Worm (Caenorhabditis elegans) whole organism, late embryonic: Measurements from ENCODE around the gene eif-2Bepsilon.

Experiments
- C38D4.7 ChIP-seq: fragments of 200-800 bp; sonication (Bioruptor generic); optimal IDR thresholded peaks from 2 replicates; lab custom pipeline; 2018; ENCODE audit warnings: mild to moderate bottlenecking, missing genetic modification characterization, moderate library complexity, missing compliant biosample characterization
- F13H6.1 ChIP-seq: sonication (generic microtip); optimal IDR thresholded peaks from 2 replicates; lab custom pipeline; 2016; ENCODE audit warnings: missing genetic modification characterization, missing compliant biosample characterization
- K02D7.2 ChIP-seq: sonication (generic microtip); optimal IDR thresholded peaks from 2 replicates; lab custom pipeline; 2017; ENCODE audit warnings: mild to moderate bottlenecking, missing genetic modification characterization, missing compliant biosample characterization
- K09A11.1 ChIP-seq: sonication (generic microtip); optimal IDR thresholded peaks from 2 replicates; lab custom pipeline; 2017; ENCODE audit warnings: antibody characterized with exemption, mild to moderate bottlenecking, missing genetic modification characterization, missing compliant biosample characterization; ENCODE audit not compliant: insufficient read depth
- T23F11.4 ChIP-seq: fragments of 200-800 bp; sonication (Bioruptor generic); optimal IDR thresholded peaks from 2 replicates; lab custom pipeline; 2018; ENCODE audit warnings: mild to moderate bottlenecking, missing genetic modification characterization, missing compliant biosample characterization
- Y22D7AL.16 ChIP-seq: sonication (generic microtip); optimal IDR thresholded peaks from 2 replicates; lab custom pipeline; 2016; ENCODE audit warnings: missing genetic modification characterization, missing compliant biosample characterization
- ama-1 ChIP-seq: fragments of 150-350 bp; optimal IDR thresholded peaks from 2 replicates; lab custom pipeline; 2014
- ceh-14 ChIP-seq: sonication (generic microtip); optimal IDR thresholded peaks from 2 replicates; lab custom pipeline; 2016; ENCODE audit warnings: missing genotype, missing genetic modification characterization, missing compliant biosample characterization
- ceh-18 ChIP-seq: sonication (generic microtip); optimal IDR thresholded peaks from 2 replicates; lab custom pipeline; 2016; ENCODE audit warnings: missing genetic modification characterization, missing compliant biosample characterization
- ceh-19 ChIP-seq: fragments of 200-800 bp; sonication (Bioruptor generic); optimal IDR thresholded peaks from 2 replicates; lab custom pipeline; 2018; ENCODE audit warnings: mild to moderate bottlenecking, missing genetic modification characterization, missing compliant biosample characterization
- ceh-22 ChIP-seq: sonication (generic microtip); optimal IDR thresholded peaks from 2 replicates; lab custom pipeline; 2017; ENCODE audit warnings: missing biosample characterization, missing genetic modification characterization
- ceh-24 ChIP-seq: sonication (generic microtip); optimal IDR thresholded peaks from 2 replicates; lab custom pipeline; 2016; ENCODE audit warnings: mild to moderate bottlenecking, missing genetic modification characterization, missing compliant biosample characterization
- ceh-30 ChIP-seq: fragments of 150-350 bp; optimal IDR thresholded peaks from 2 replicates; lab custom pipeline; 2014; ENCODE audit warnings: missing biosample characterization, missing genetic modification characterization
- ceh-31 ChIP-seq: sonication (generic microtip); optimal IDR thresholded peaks from 2 replicates; lab custom pipeline; 2016; ENCODE audit warnings: missing genetic modification characterization, missing compliant biosample characterization
- ceh-45 ChIP-seq: fragments of 200-800 bp; sonication (Bioruptor generic); IDR thresholded peaks from 2 replicates; pipeline ENCODE4 v1.3.6; 2022; ENCODE audit warnings: missing genetic modification reagents, missing genetic modification characterization, missing compliant biosample characterization
- ceh-9 ChIP-seq: sonication (generic microtip); optimal IDR thresholded peaks from 2 replicates; lab custom pipeline; 2016; ENCODE audit warnings: mild to moderate bottlenecking, missing genetic modification characterization, inconsistent platforms, missing compliant biosample characterization
- che-1 ChIP-seq: sonication (generic microtip); optimal IDR thresholded peaks from 2 replicates; lab custom pipeline; 2016; ENCODE audit warnings: mild to moderate bottlenecking, missing genetic modification characterization, missing compliant biosample characterization
- dve-1 ChIP-seq: sonication (generic microtip); optimal IDR thresholded peaks from 2 replicates; lab custom pipeline; 2017; ENCODE audit warnings: antibody characterized with exemption, mild to moderate bottlenecking, missing genetic modification characterization, missing compliant biosample characterization
- elt-2 ChIP-seq: sonication (generic microtip); optimal IDR thresholded peaks from 2 replicates; lab custom pipeline; 2016; ENCODE audit warnings: missing genetic modification reagents, missing genetic modification characterization, missing compliant biosample characterization
- elt-4 ChIP-seq: sonication (generic microtip); optimal IDR thresholded peaks from 2 replicates; lab custom pipeline; 2016; ENCODE audit warnings: missing genetic modification characterization, missing compliant biosample characterization
- eyg-1 ChIP-seq: sonication (generic microtip); optimal IDR thresholded peaks from 2 replicates; lab custom pipeline; 2016; ENCODE audit warnings: missing genotype, missing genetic modification characterization, missing compliant biosample characterization
- fkh-6 ChIP-seq: sonication (generic microtip); optimal IDR thresholded peaks from 2 replicates; lab custom pipeline; 2016; ENCODE audit warnings: missing genetic modification characterization, missing compliant biosample characterization
- gmeb-2 ChIP-seq: sonication (generic microtip); optimal IDR thresholded peaks from 2 replicates; lab custom pipeline; 2016; ENCODE audit warnings: missing genetic modification characterization, inconsistent platforms, missing compliant biosample characterization
- hlh-13 ChIP-seq: fragments of 200-800 bp; sonication (Bioruptor generic); optimal IDR thresholded peaks from 2 replicates; lab custom pipeline; 2018; ENCODE audit warnings: mild to moderate bottlenecking, missing genetic modification characterization, missing compliant biosample characterization
- hlh-15 ChIP-seq: sonication (generic microtip); optimal IDR thresholded peaks from 2 replicates; lab custom pipeline; 2016; ENCODE audit warnings: missing genetic modification characterization, missing compliant biosample characterization
- hlh-6 ChIP-seq: sonication (generic microtip); optimal IDR thresholded peaks from 2 replicates; lab custom pipeline; 2016; ENCODE audit warnings: missing genotype, missing genetic modification characterization, missing compliant biosample characterization
- lin-11 ChIP-seq: fragments of 200-800 bp; sonication (Bioruptor generic); optimal IDR thresholded peaks from 2 replicates; lab custom pipeline; 2018; ENCODE audit warnings: mild to moderate bottlenecking, missing genetic modification characterization, missing compliant biosample characterization
- madf-2 ChIP-seq: sonication (generic microtip); optimal IDR thresholded peaks from 2 replicates; lab custom pipeline; 2017; ENCODE audit warnings: missing genetic modification characterization, missing compliant biosample characterization
- nhr-232 ChIP-seq: sonication (generic microtip); optimal IDR thresholded peaks from 2 replicates; lab custom pipeline; 2016; ENCODE audit warnings: missing genetic modification characterization, missing compliant biosample characterization
- npax-4 ChIP-seq: sonication (generic microtip); optimal IDR thresholded peaks from 2 replicates; lab custom pipeline; 2016; ENCODE audit warnings: missing genetic modification characterization, missing compliant biosample characterization
- odd-2 ChIP-seq: sonication (generic microtip); optimal IDR thresholded peaks from 2 replicates; lab custom pipeline; 2017; ENCODE audit warnings: antibody characterized with exemption, mild to moderate bottlenecking, missing genetic modification characterization, missing compliant biosample characterization
- pag-3 ChIP-seq: sonication (generic microtip); optimal IDR thresholded peaks from 2 replicates; lab custom pipeline; 2016; ENCODE audit warnings: missing compliant biosample characterization, missing genetic modification characterization, borderline replicate concordance
- pat-9 ChIP-seq: fragments of 200-800 bp; sonication (Bioruptor generic); optimal IDR thresholded peaks from 2 replicates; lab custom pipeline; 2018; ENCODE audit warnings: mild to moderate bottlenecking, missing genetic modification characterization, moderate library complexity, missing compliant biosample characterization
- pax-1 ChIP-seq: fragments of 150-350 bp; optimal IDR thresholded peaks from 2 replicates; lab custom pipeline; 2014; ENCODE audit warnings: missing biosample characterization, missing genetic modification characterization
- pha-4 ChIP-seq: fragments of 150-350 bp; optimal IDR thresholded peaks from 2 replicates; lab custom pipeline; 2018; ENCODE audit warnings: missing biosample characterization, missing genetic modification reagents, missing genetic modification characterization
- ref-2 ChIP-seq: sonication (generic microtip); optimal IDR thresholded peaks from 2 replicates; lab custom pipeline; 2016; ENCODE audit warnings: missing genetic modification characterization, missing compliant biosample characterization
- rnt-1 ChIP-seq: sonication (generic microtip); optimal IDR thresholded peaks from 2 replicates; lab custom pipeline; 2016; ENCODE audit warnings: missing genetic modification characterization, missing compliant biosample characterization
- sdc-2 ChIP-seq: sonication (generic microtip); optimal IDR thresholded peaks from 2 replicates; lab custom pipeline; 2016; ENCODE audit warnings: missing genotype, missing genetic modification characterization, missing compliant biosample characterization
- sox-4 ChIP-seq: sonication (generic microtip); optimal IDR thresholded peaks from 2 replicates; lab custom pipeline; 2017; ENCODE audit warnings: mild to moderate bottlenecking, missing genetic modification characterization, inconsistent platforms, missing compliant biosample characterization
- syd-9 ChIP-seq: sonication (generic microtip); optimal IDR thresholded peaks from 2 replicates; lab custom pipeline; 2016; ENCODE audit warnings: mild to moderate bottlenecking, missing genetic modification characterization, moderate library complexity, missing compliant biosample characterization
- tbx-7 ChIP-seq: sonication (generic microtip); optimal IDR thresholded peaks from 2 replicates; lab custom pipeline; 2016; ENCODE audit warnings: missing genotype, missing genetic modification characterization, missing compliant biosample characterization
- ttx-3 ChIP-seq: sonication (generic microtip); optimal IDR thresholded peaks from 2 replicates; lab custom pipeline; 2016; ENCODE audit warnings: missing genetic modification reagents, missing genetic modification characterization, missing compliant biosample characterization
- unc-3 ChIP-seq, 2 experiments: fragments of 200-800 bp in 1 of 2; sonication (Bioruptor generic) in 1 of 2; sonication (generic microtip) in 1 of 2; conservative IDR thresholded peaks in 1 of 2; optimal IDR thresholded peaks in 1 of 2; 2 replicates each; pipeline versions ENCODE4 v1.3.6 to Lab custom; 2016 to 2022; ENCODE audit warnings: missing compliant biosample characterization in 2 of 2, missing genetic modification characterization in 2 of 2, missing genetic modification reagents in 1 of 2
- unc-86 ChIP-seq: sonication (generic microtip); optimal IDR thresholded peaks from 2 replicates; lab custom pipeline; 2016; ENCODE audit warnings: missing genetic modification characterization, missing compliant biosample characterization
- zip-5 ChIP-seq: sonication (generic microtip); optimal IDR thresholded peaks from 2 replicates; lab custom pipeline; 2016; ENCODE audit warnings: missing genetic modification characterization, missing compliant biosample characterization

eif-2Bepsilon gene

DNA sequence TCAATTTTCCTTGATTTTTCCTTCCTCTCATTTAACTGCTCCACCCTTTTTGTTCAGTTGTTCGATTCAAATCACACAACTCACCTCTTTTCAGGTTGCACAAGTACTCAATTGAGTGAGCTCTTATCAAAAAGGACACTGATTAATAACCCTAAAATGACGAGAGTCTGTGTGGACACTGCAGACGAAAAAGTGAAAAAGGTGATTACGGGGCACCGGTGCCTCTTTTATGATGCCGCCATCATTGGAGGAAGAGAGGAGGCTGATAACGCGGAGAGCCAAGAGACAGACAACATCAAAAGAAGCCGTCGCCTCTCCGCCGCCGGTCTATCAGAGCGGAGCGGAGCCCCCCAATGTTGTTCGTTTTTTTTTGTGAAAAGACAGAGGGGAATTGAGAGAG is 36.5 kb upstream of the eif-2Bepsilon start, which contains the start of gene sptf-2:
sptf-2 (plus strand) TSS at position 297 of the 400 bp plus-strand sequence.
- TF ChIP-seq elt-2, result peak; percentile 93
- TF ChIP-seq madf-2 (tag; lab: Kevin White, UChicago), result no peak
- no peak for TF ChIP-seq fkh-6 (tag; lab: Kevin White, UChicago)
- no peak for TF ChIP-seq elt-4 (tag; lab: Kevin White, UChicago)
- TF ChIP-seq ceh-30, result no peak
- no peak for TF ChIP-seq npax-4 (tag; lab: Kevin White, UChicago)
- no peak for TF ChIP-seq ceh-14 (tag; lab: Kevin White, UChicago)
- TF ChIP-seq ttx-3 (tag; lab: Kevin White, UChicago), result no peak

DNA sequence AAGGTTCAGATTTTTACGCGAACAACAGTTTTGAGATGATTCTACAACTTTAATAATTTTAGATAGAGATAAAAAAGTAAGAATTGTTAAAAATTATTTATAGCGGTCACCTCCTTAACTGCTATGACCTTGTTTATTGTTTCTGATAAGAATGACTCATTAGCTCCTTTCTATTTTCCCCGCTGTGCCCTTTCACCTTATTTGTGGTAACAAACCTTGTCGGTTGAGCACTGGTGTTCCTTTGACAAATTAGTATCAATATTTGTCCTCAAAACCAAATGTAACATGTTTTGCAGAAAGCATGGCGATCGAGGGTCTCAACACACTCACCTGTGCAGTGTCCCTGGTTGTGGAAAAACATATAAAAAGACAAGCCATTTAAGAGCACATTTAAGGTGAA is 35.1 kb upstream of the eif-2Bepsilon start:
- TF ChIP-seq ceh-24 (tag; lab: Kevin White, UChicago) (no peak), hlh-15 (no peak), che-1 (no peak), dve-1 (tag; lab: Kevin White, UChicago) (no peak), gmeb-2 (tag; lab: Kevin White, UChicago) (no peak), ceh-19 (no peak), pat-9 (tag; lab: Kevin White, UChicago) (no peak), sdc-2 (no peak)

DNA sequence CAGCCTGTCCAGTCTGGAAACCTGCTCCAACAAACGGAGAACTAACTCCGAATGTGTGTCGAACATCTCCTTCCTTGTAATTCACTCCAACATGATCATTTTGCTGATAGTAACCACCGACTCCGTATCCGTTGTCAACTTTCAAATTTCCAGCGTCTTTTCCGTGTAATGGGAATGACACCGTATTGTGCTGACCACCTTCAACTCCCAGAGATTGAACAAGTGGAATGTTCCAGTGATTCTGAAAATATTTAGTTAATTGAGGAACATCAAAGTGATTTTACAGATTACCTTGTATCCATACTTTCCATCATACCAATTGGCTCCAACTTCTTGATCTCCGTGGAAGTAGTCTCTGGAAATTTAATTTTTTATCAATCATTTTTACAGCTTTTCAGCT is 33.8 kb upstream of the eif-2Bepsilon start:
- TF ChIP-seq odd-2 (tag; lab: Kevin White, UChicago), result no peak
- no peak for TF ChIP-seq npax-4 (tag; lab: Kevin White, UChicago)
- TF ChIP-seq syd-9, result no peak
- TF ChIP-seq dve-1 (tag; lab: Kevin White, UChicago), result no peak
- no peak for TF ChIP-seq sdc-2
- TF ChIP-seq pag-3 (tag; lab: Kevin White, UChicago), result no peak
- no peak for TF ChIP-seq hlh-13
- no peak for TF ChIP-seq ceh-14 (tag; lab: Kevin White, UChicago)
- no peak for TF ChIP-seq unc-3 (GFP tag; conservative IDR thresholded peaks at IDR 0.05; lab: Robert Waterston, UW)
- no peak for TF ChIP-seq unc-3 (tag; optimal IDR thresholded peaks at IDR 0.05; lab: Kevin White, UChicago)
- TF ChIP-seq sox-4 (tag; lab: Kevin White, UChicago), result no peak
- TF ChIP-seq rnt-1 (tag; lab: Kevin White, UChicago), result no peak
- no peak for TF ChIP-seq ama-1
- no peak for TF ChIP-seq C38D4.7 (GFP tag; lab: Kevin White, UChicago)
- TF ChIP-seq, all 69 proteins: peak for 0

DNA sequence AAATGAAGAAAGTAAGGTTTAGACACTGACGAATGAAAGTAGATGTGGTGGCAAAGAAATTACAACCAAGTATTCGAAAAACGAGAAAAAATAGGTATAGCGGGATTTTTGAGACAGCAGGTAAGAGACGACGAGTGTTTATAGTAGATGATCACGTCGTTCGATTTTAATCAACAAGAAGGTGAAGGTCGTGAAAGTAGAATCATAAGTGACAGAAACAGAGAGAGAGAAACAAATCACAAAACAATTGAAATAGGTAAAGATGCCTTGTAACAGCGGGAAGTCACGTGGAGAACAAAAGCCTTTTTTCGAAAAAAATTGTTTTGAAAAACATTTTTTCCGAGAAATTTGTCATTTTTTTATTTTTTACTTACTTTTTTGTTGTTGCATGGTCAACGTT is 31.6 kb upstream of the eif-2Bepsilon start, which contains the start of gene T22C8.6:
T22C8.6 (minus strand) TSS at position 194 of the 400 bp plus-strand sequence.
- no peak for TF ChIP-seq ref-2 (tag; lab: Kevin White, UChicago)
- TF ChIP-seq T23F11.4, result no peak
- TF ChIP-seq ceh-9 (tag; lab: Kevin White, UChicago), result no peak
- TF ChIP-seq ceh-22, result no peak
- TF ChIP-seq nhr-232 (tag; lab: Kevin White, UChicago), result no peak
- no peak for TF ChIP-seq pha-4 (tag; lab: Kevin White, UChicago)
- TF ChIP-seq odd-2 (tag; lab: Kevin White, UChicago), result no peak
- no peak for TF ChIP-seq Y22D7AL.16 (tag; lab: Kevin White, UChicago)
- no peak for TF ChIP-seq zip-5
- no peak for TF ChIP-seq hlh-13

DNA sequence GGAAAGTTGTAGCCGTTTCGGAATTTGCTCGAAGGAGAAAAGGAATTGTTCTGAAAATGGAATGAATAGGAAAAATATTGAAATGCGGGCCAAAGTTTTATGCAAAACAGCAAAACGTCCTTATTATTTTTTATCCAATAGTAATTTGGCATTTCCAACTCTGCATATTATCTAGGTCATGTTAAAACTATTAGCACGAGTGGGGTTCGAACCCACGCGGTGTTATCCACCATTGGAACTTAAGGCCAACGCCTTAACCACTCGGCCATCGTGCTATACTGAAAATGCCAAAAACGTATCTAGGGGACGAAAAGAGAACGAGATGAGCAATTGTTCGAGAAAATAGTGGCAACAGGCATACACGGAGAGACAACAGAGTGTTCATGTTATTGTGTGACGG is 29.9 kb upstream of the eif-2Bepsilon start:
- TF ChIP-seq eyg-1 (tag; lab: Kevin White, UChicago), result no peak
- no peak for TF ChIP-seq F13H6.1 (tag; lab: Kevin White, UChicago)
- TF ChIP-seq unc-86, result no peak
- TF ChIP-seq lin-11 (tag; lab: Kevin White, UChicago), result no peak
- TF ChIP-seq ceh-31 (tag; lab: Kevin White, UChicago), result no peak
- no peak for TF ChIP-seq ceh-18 (tag; lab: Kevin White, UChicago)
- TF ChIP-seq K09A11.1 (tag; lab: Kevin White, UChicago), result no peak
- TF ChIP-seq tbx-7, result no peak
- no peak for TF ChIP-seq gmeb-2 (tag; lab: Kevin White, UChicago)
- no peak for TF ChIP-seq hlh-6 (tag; lab: Kevin White, UChicago)
- TF ChIP-seq hlh-15, result no peak
- TF ChIP-seq rnt-1 (tag; lab: Kevin White, UChicago), result no peak
- no peak for TF ChIP-seq pax-1 (tag; lab: Kevin White, UChicago)
- no peak for TF ChIP-seq ceh-45
- TF ChIP-seq fkh-6 (tag; lab: Kevin White, UChicago), result no peak
- no peak for TF ChIP-seq K02D7.2
- no peak for TF ChIP-seq sox-4 (tag; lab: Kevin White, UChicago)
- no peak for TF ChIP-seq madf-2 (tag; lab: Kevin White, UChicago)
